Worm (Caenorhabditis elegans) whole organism, young adult: ENCODE results near the gene pfd-1.

ENCODE experiments used
- F37B4.10 ChIP-seq: fragments of 200-800 bp; sonication (Bioruptor generic); IDR thresholded peaks from 2 replicates; pipeline ENCODE4 v1.3.6; 2022; ENCODE audit warnings: missing genetic modification characterization, missing compliant biosample characterization
- Y53G8AR.9 ChIP-seq: fragments of 200-800 bp; sonication (Bioruptor generic); conservative IDR thresholded peaks from 2 replicates; pipeline ENCODE4 v1.3.6; 2022; ENCODE audit warnings: missing genetic modification reagents, missing genetic modification characterization, missing compliant biosample characterization
- ama-1 ChIP-seq, 3 experiments: fragments of 150-350 bp in 1 of 3; sonication (generic microtip) in 2 of 3; optimal IDR thresholded peaks; 2 replicates each; lab custom pipeline; 2014 to 2018; ENCODE audit warnings: missing biosample characterization in 2 of 3, missing genetic modification characterization in 2 of 3, missing genetic modification reagents in 2 of 3
- die-1 ChIP-seq: sonication (generic microtip); optimal IDR thresholded peaks from 2 replicates; lab custom pipeline; 2016; ENCODE audit warnings: missing genotype, mild to moderate bottlenecking, missing genetic modification characterization, missing compliant biosample characterization
- efl-1 ChIP-seq: fragments of 150-350 bp; optimal IDR thresholded peaks from 2 replicates; lab custom pipeline; 2014; ENCODE audit warnings: missing biosample characterization, missing genetic modification reagents, missing genetic modification characterization
- lag-1 ChIP-seq: fragments of 200-800 bp; sonication (Bioruptor generic); IDR thresholded peaks from 2 replicates; pipeline ENCODE4 v1.3.6; 2022; ENCODE audit warnings: missing genetic modification reagents, missing genetic modification characterization, missing compliant biosample characterization
- sea-2 ChIP-seq: fragments of 200-800 bp; sonication (Bioruptor generic); IDR thresholded peaks from 2 replicates; pipeline ENCODE4 v1.3.6; 2022; ENCODE audit warnings: missing genetic modification characterization, missing compliant biosample characterization
- somi-1 ChIP-seq: fragments of 200-800 bp; sonication (Bioruptor generic); optimal IDR thresholded peaks from 2 replicates; lab custom pipeline; 2018; ENCODE audit warnings: mild to moderate bottlenecking, missing genetic modification characterization, missing compliant biosample characterization
- unc-62 ChIP-seq: fragments of 150-350 bp; optimal IDR thresholded peaks from 2 replicates; lab custom pipeline; 2014; ENCODE audit warnings: missing biosample characterization, missing genetic modification reagents, missing genetic modification characterization
- zim-3 ChIP-seq: sonication (generic microtip); optimal IDR thresholded peaks from 2 replicates; lab custom pipeline; 2017; ENCODE audit warnings: mild to moderate bottlenecking, missing genetic modification characterization, moderate library complexity, missing compliant biosample characterization

ce11 chrIV:11178495-11178894, 28.6 kb downstream of the pfd-1 start, which contains the start of gene C08F8.9:
- TF ChIP-seq lag-1 (no peak), zim-3 (no peak), F37B4.10 (GFP tag; lab: Robert Waterston, UW) (no peak), efl-1 (GFP tag; lab: Kevin White, UChicago) (no peak), somi-1 (GFP tag; lab: Kevin White, UChicago) (no peak), die-1 (no peak), Y53G8AR.9 (no peak), unc-62 (GFP tag; lab: Kevin White, UChicago) (no peak), ama-1 (optimal IDR thresholded peaks at IDR 0.05; lab: Kevin White, UChicago) (no peak), ama-1 (GFP tag; optimal IDR thresholded peaks at IDR 0.05; lab: Kevin White, UChicago) (no peak), sea-2 (GFP tag; lab: Robert Waterston, UW) (no peak)
